Worm (Caenorhabditis elegans) whole organism, L4/young adult: ENCODE data around the gene F35G12.12.

ENCODE experiments used
- W03F9.2 ChIP-seq: fragments of 150-350 bp; optimal IDR thresholded peaks from 2 replicates; lab custom pipeline; 2014; ENCODE audit warnings: missing biosample characterization, missing genetic modification characterization
- dao-5 ChIP-seq: sonication (generic microtip); optimal IDR thresholded peaks from 2 replicates; lab custom pipeline; 2016; ENCODE audit warnings: missing genotype, missing genetic modification characterization, moderate library complexity, missing compliant biosample characterization
- him-1 ChIP-seq: sonication (generic microtip); optimal IDR thresholded peaks from 2 replicates; lab custom pipeline; 2016; ENCODE audit warnings: missing genotype, missing genetic modification reagents, missing genetic modification characterization, missing compliant biosample characterization

DNA sequence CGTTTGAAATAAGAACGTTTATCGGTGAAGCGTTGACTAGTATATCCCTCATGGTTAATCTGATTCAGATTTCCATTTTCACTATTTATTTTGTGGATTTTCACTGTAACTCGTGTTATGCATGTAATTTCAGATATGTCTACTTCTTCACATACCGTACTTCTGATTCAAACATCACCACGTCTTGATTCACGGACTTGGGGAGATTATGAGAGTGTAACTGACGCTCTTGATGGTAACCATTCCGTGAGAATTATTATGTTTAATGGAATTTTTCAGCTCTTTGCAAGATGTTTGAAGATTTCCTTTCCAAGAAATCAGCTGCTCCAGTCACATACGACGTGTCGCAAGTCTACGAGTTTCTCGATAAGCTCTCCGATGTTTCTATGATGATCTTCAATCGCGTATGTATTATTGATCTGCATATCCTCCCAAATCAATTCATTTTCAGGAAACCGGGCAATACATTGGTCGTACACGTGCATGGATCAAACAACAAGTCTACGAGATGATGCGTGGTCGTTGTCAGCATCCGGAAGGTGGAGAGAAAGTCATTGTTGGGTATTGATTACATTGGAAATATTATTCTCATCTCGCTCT is 11.6 kb downstream of the F35G12.12 start, which contains the start of gene erh-2:
- TF ChIP-seq dao-5 (no peak), him-1 (tag; lab: Kevin White, UChicago) (no peak), W03F9.2 (no peak)
